Worm (Caenorhabditis elegans): ENCODE data around the gene R10E11.6.
A peak's percentile ranks its signal among the peaks of the same experiment; 100 is the strongest.

DNA sequence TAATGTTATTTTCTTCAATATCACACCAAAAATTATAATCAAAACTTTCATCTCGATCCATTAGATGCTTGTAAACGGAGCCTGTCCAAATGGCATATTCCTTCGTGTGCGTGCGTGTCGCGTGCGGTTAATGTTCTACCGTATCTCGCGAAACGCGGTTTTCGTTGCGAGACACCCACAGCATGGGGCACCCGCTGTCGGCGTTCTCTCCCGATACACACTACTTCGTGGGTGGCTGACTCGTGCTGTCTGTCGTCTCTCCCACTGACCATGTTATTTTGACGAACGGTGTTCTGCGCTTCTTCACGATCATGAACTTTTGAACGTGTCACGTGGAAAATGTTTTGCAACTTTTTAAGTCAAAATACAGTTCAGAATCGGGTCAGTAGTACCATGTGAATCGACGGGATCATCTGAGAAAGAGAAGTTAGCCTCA, 17.3 kb upstream of the R10E11.6 start:
- peak; percentile 64 for TF ChIP-seq ztf-29 (GFP tag; IDR thresholded peaks at IDR 0.05)
- peak; percentile 60; the same call in 1 of the 2 replicates for TF ChIP-seq ref-1 (GFP tag; conservative IDR thresholded peaks at IDR 0.05)
- TF ChIP-seq flt-1 (GFP tag; IDR thresholded peaks at IDR 0.05) = peak; percentile 96
- TF ChIP-seq tab-1 (GFP tag; IDR thresholded peaks at IDR 0.05) = peak; percentile 77
- TF ChIP-seq med-1 (GFP tag; optimal IDR thresholded peaks at IDR 0.05; ENCODE audit: insufficient read depth) = no peak
- peak; percentile 83 for TF ChIP-seq ztf-23 (GFP tag; IDR thresholded peaks at IDR 0.05)
- TF ChIP-seq T22C8.4 (GFP tag; IDR thresholded peaks at IDR 0.05) = peak; percentile 28
- TF ChIP-seq klf-2 (GFP tag; conservative IDR thresholded peaks at IDR 0.05) = peak; percentile 56; the same call in 1 of the 2 replicates
